Fruit fly (Drosophila melanogaster) whole organism, embryonic: Measurements from ENCODE around the gene Fkbp59.
A peak's percentile ranks its signal among the peaks of the same experiment; 100 is the strongest.

Experiments used
- Ada2b ChIP-seq: fragments of 200-800 bp; sonication (Bioruptor generic); IDR thresholded peaks from 2 replicates; pipeline ENCODE4 v1.3.6; 2022; ENCODE audit warnings: missing biosample characterization, missing genetic modification characterization
- CG3163 ChIP-seq: fragments of 200-800 bp; sonication (Bioruptor generic); optimal IDR thresholded peaks from 3 replicates; lab custom pipeline; 2016; ENCODE audit warnings: missing biosample characterization, missing genetic modification characterization
- CG3847 ChIP-seq: fragments of 200-800 bp; sonication (Bioruptor generic); IDR thresholded peaks from 2 replicates; pipeline ENCODE4 v1.3.6; 2022; ENCODE audit warnings: missing biosample characterization, missing genetic modification characterization
- CG6254 ChIP-seq: fragments of 200-800 bp; sonication (Bioruptor generic); optimal IDR thresholded peaks from 3 replicates; lab custom pipeline; 2017; ENCODE audit warnings: mild to moderate bottlenecking, missing biosample characterization, missing genetic modification reagents, missing genetic modification characterization
- CG6654 ChIP-seq: fragments of 200-800 bp; sonication (Bioruptor generic); optimal IDR thresholded peaks from 2 replicates; lab custom pipeline; 2017; ENCODE audit warnings: missing biosample characterization, mild to moderate bottlenecking, missing genetic modification characterization
- CG8478 ChIP-seq: fragments of >200 bp; optimal IDR thresholded peaks from 2 replicates; lab custom pipeline; 2018
- Ets65A ChIP-seq: fragments of 200-800 bp; sonication (Bioruptor generic); peaks from one replicate; lab custom pipeline; 2016; ENCODE audit warnings: missing biosample characterization, missing genetic modification characterization
- HLH3B ChIP-seq: fragments of 200-800 bp; sonication (Bioruptor generic); IDR thresholded peaks from 2 replicates; pipeline ENCODE4 v1.3.6; 2022; ENCODE audit warnings: missing biosample characterization, missing genetic modification characterization
- abd-A ChIP-seq: fragments of 200-800 bp; sonication (Bioruptor generic); optimal IDR thresholded peaks from 3 replicates; lab custom pipeline; 2019; ENCODE audit warnings: missing biosample characterization, mild to moderate bottlenecking, missing genetic modification characterization, moderate library complexity
- stc ChIP-seq: fragments of 200-800 bp; sonication (Bioruptor generic); IDR thresholded peaks from 2 replicates; pipeline ENCODE4 v1.3.6; 2022; ENCODE audit warnings: missing biosample characterization, missing genetic modification characterization

DNA sequence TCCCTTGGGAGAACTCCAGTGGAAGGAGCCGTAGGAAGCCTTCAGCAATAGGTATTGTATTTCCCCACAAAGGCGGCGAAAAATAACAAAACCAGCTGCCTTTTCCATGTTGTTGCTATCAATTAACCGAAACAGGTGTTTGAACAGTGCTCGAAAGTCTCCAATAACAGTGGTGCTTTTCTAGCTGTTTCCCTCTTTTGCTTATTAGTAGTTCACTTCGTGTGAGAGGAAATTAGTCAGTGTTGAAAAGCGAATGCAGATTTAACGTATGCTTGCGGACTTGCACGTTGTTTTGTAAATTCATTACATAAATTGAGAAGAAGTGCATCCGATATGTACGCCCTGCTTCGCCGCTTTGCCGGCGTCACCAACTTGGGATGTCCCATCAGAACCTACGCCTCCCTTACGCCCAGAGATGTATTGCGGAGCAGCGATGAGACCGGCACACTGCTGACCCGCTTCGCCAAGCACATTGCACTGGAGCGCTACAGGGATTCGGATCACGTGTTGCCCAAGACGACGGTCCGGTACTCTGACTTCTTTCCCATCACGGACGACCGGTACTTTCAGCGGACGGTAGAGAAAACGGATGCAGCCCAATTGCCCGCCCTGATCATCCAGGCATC lies 50.9 kb downstream of the Fkbp59 start, which contains the start of the genes Datp and CG4619:
- TF ChIP-seq CG3163 (peak; percentile 13), CG3847 (GFP tag; lab: Robert Waterston, UW) (peak; percentile 83), HLH3B (0 out of 2 replicates have a peak, but pooled peaks have one; percentile 25), Ets65A (peak; percentile 91), abd-A (no peak), CG6254 (GFP tag; lab: Kevin White, UChicago) (no peak), CG8478 (no peak), Ada2b (GFP tag; lab: Robert Waterston, UW) (no peak; the same call in 1 of the 2 replicates), stc (no peak), CG6654 (GFP tag; lab: Kevin White, UChicago) (no peak)
